Fruit fly (Drosophila melanogaster) whole organism: Measurements from ENCODE around the gene CG3213.

ENCODE experiments used
- EcR ChIP-seq, 2 experiments: fragments of >200 bp; optimal IDR thresholded peaks; 2 replicates each; lab custom pipeline; 2017; ENCODE audit warnings: missing biosample characterization in 2 of 2, missing genetic modification characterization in 2 of 2, missing genetic modification reagents in 2 of 2
- pan ChIP-seq: fragments of >200 bp; optimal IDR thresholded peaks from 2 replicates; lab custom pipeline; 2017
- usp ChIP-seq: fragments of >200 bp; optimal IDR thresholded peaks from 2 replicates; lab custom pipeline; 2017; ENCODE audit warnings: missing biosample characterization, missing genetic modification characterization, mixed read lengths

dm6 chr2L:3504851-3505250 lies 14.6 kb downstream of the CG3213 start:
- no peak for TF ChIP-seq pan (lab: Kevin White, UChicago)
- TF ChIP-seq EcR (GFP tag; optimal IDR thresholded peaks at IDR 0.05; lab: Kevin White, UChicago): no peak
- no peak for TF ChIP-seq usp
